Worm (Caenorhabditis elegans) whole organism, L4 larva: Measurements from ENCODE around the gene his-7.
A peak's percentile ranks its signal among the peaks of the same experiment; 100 is the strongest.
"Not testable (repeated sequence)": the region's sequence is repeated elsewhere in the genome, so short reads cannot be mapped to it uniquely, and the experiment has no call there.

Experiments
- D1046.2 ChIP-seq: fragments of 200-800 bp; sonication (Bioruptor generic); IDR thresholded peaks from 2 replicates; pipeline ENCODE4 v1.3.6; 2022; ENCODE audit warnings: missing genetic modification characterization, missing compliant biosample characterization
- F10B5.3 ChIP-seq: sonication (generic microtip); optimal IDR thresholded peaks from 2 replicates; lab custom pipeline; 2016; ENCODE audit warnings: mild to moderate bottlenecking, missing genetic modification characterization, missing compliant biosample characterization
- F37D6.2 ChIP-seq: sonication (generic microtip); optimal IDR thresholded peaks from 2 replicates; lab custom pipeline; 2016; ENCODE audit warnings: mild to moderate bottlenecking, missing genetic modification characterization, missing compliant biosample characterization
- T20F7.1 ChIP-seq: fragments of 200-800 bp; sonication (Bioruptor generic); optimal IDR thresholded peaks from 2 replicates; lab custom pipeline; 2018; ENCODE audit warnings: mild to moderate bottlenecking, missing genetic modification characterization, missing compliant biosample characterization
- T26A8.4 ChIP-seq: fragments of 200-800 bp; sonication (Bioruptor generic); IDR thresholded peaks from 2 replicates; pipeline ENCODE4 v1.3.6; 2022; ENCODE audit warnings: missing genetic modification characterization, missing compliant biosample characterization
- aha-1 ChIP-seq: fragments of 150-350 bp; peaks from one replicate; lab custom pipeline; 2014; ENCODE audit warnings: missing biosample characterization, missing genetic modification characterization
- ama-1 ChIP-seq: fragments of 150-350 bp; optimal IDR thresholded peaks from 2 replicates; lab custom pipeline; 2014; ENCODE audit warnings: inconsistent platforms, mixed read lengths
- attf-4 ChIP-seq: sonication (generic microtip); optimal IDR thresholded peaks from 3 replicates; lab custom pipeline; 2017; ENCODE audit warnings: missing biosample characterization, missing genetic modification characterization
- ceh-20 ChIP-seq: fragments of 200-800 bp; sonication (Bioruptor generic); IDR thresholded peaks from 2 replicates; pipeline ENCODE4 v1.3.6; 2022; ENCODE audit warnings: missing genetic modification reagents, missing genetic modification characterization, missing compliant biosample characterization
- ceh-28 ChIP-seq: fragments of 150-350 bp; optimal IDR thresholded peaks from 2 replicates; lab custom pipeline; 2014; ENCODE audit warnings: missing biosample characterization, missing genetic modification reagents, missing genetic modification characterization
- ceh-32 ChIP-seq: sonication (generic microtip); optimal IDR thresholded peaks from 2 replicates; lab custom pipeline; 2016; ENCODE audit warnings: mild to moderate bottlenecking, missing genetic modification characterization, missing compliant biosample characterization; ENCODE audit not compliant: poor library complexity
- cey-2 ChIP-seq: sonication (generic microtip); optimal IDR thresholded peaks from 3 replicates; lab custom pipeline; 2017; ENCODE audit warnings: missing genetic modification characterization, mild to moderate bottlenecking, missing compliant biosample characterization, antibody characterized with exemption, borderline replicate concordance; ENCODE audit not compliant: insufficient read depth
- ctbp-1 ChIP-seq: fragments of 200-800 bp; sonication (Bioruptor generic); IDR thresholded peaks from 2 replicates; pipeline ENCODE4 v1.3.6; 2022; ENCODE audit warnings: missing genetic modification reagents, missing genetic modification characterization, missing compliant biosample characterization
- daf-16 ChIP-seq, 3 experiments: sonication (generic microtip); optimal IDR thresholded peaks; 2 replicates each; lab custom pipeline; 2016 to 2017; ENCODE audit warnings: missing genetic modification characterization in 3 of 3, missing genetic modification reagents in 3 of 3, mild to moderate bottlenecking in 2 of 3, missing compliant biosample characterization in 2 of 3, missing biosample characterization in 1 of 3, moderate library complexity in 1 of 3
- dmd-6 ChIP-seq: fragments of 200-800 bp; sonication (Bioruptor generic); IDR thresholded peaks from 2 replicates; pipeline ENCODE4 v1.3.6; 2022; ENCODE audit warnings: missing genetic modification reagents, missing genetic modification characterization, missing compliant biosample characterization
- dmd-9 ChIP-seq: fragments of 200-800 bp; sonication (Bioruptor generic); IDR thresholded peaks from 2 replicates; pipeline ENCODE4 v1.3.6; 2022; ENCODE audit warnings: missing genetic modification reagents, missing genetic modification characterization, missing compliant biosample characterization
- dpl-1 ChIP-seq: fragments of 150-350 bp; optimal IDR thresholded peaks from 2 replicates; lab custom pipeline; 2014; ENCODE audit warnings: missing biosample characterization, missing genetic modification reagents, missing genetic modification characterization
- duxl-1 ChIP-seq: sonication (generic microtip); optimal IDR thresholded peaks from 2 replicates; lab custom pipeline; 2016; ENCODE audit warnings: mild to moderate bottlenecking, missing genetic modification characterization, moderate library complexity, missing compliant biosample characterization; ENCODE audit not compliant: poor library complexity
- egl-43 ChIP-seq: fragments of 200-800 bp; sonication (Bioruptor generic); IDR thresholded peaks from 2 replicates; pipeline ENCODE4 v1.3.6; 2022; ENCODE audit warnings: missing genetic modification reagents, missing genetic modification characterization, missing compliant biosample characterization
- hlh-11 ChIP-seq: fragments of 200-800 bp; sonication (Bioruptor generic); optimal IDR thresholded peaks from 2 replicates; lab custom pipeline; 2018; ENCODE audit warnings: mild to moderate bottlenecking, missing genetic modification characterization, missing compliant biosample characterization
- hmg-1.1 ChIP-seq: fragments of 200-800 bp; sonication (Bioruptor generic); IDR thresholded peaks from 2 replicates; pipeline ENCODE4 v1.3.6; 2022; ENCODE audit warnings: missing genetic modification reagents, missing genetic modification characterization, missing compliant biosample characterization
- lin-1 ChIP-seq: fragments of 200-800 bp; sonication (Bioruptor generic); IDR thresholded peaks from 2 replicates; pipeline ENCODE4 v1.3.6; 2022; ENCODE audit warnings: missing genetic modification reagents, missing genetic modification characterization, missing compliant biosample characterization
- lin-29 ChIP-seq: fragments of 200-800 bp; sonication (Bioruptor generic); IDR thresholded peaks from 2 replicates; pipeline ENCODE4 v1.3.6; 2022; ENCODE audit warnings: missing genetic modification reagents, missing genetic modification characterization, missing compliant biosample characterization
- lin-39 ChIP-seq: fragments of 150-350 bp; optimal IDR thresholded peaks from 2 replicates; lab custom pipeline; 2014; ENCODE audit warnings: missing biosample characterization, missing genetic modification reagents, missing genetic modification characterization
- mes-2 ChIP-seq: sonication (generic microtip); optimal IDR thresholded peaks from 2 replicates; lab custom pipeline; 2016; ENCODE audit warnings: missing genotype, mild to moderate bottlenecking, missing genetic modification characterization, missing compliant biosample characterization; ENCODE audit not compliant: poor library complexity, severe bottlenecking
- mxl-3 ChIP-seq: fragments of 200-800 bp; sonication (Bioruptor generic); optimal IDR thresholded peaks from 2 replicates; lab custom pipeline; 2018; ENCODE audit warnings: mild to moderate bottlenecking, missing genetic modification characterization, missing compliant biosample characterization
- nhr-10 ChIP-seq: fragments of 150-350 bp; optimal IDR thresholded peaks from 2 replicates; lab custom pipeline; 2014; ENCODE audit warnings: missing biosample characterization, missing genetic modification characterization
- nhr-102 ChIP-seq: sonication (generic microtip); optimal IDR thresholded peaks from 2 replicates; lab custom pipeline; 2016; ENCODE audit warnings: mild to moderate bottlenecking, missing genetic modification characterization, moderate library complexity, missing compliant biosample characterization
- nhr-111 ChIP-seq: fragments of 200-800 bp; sonication (Bioruptor generic); optimal IDR thresholded peaks from 2 replicates; lab custom pipeline; 2018; ENCODE audit warnings: mild to moderate bottlenecking, missing genetic modification characterization, missing compliant biosample characterization
- nhr-28 ChIP-seq: fragments of 150-350 bp; optimal IDR thresholded peaks from 2 replicates; lab custom pipeline; 2014; ENCODE audit warnings: missing biosample characterization, missing genetic modification characterization
- nhr-42 ChIP-seq: fragments of 200-800 bp; sonication (Bioruptor generic); IDR thresholded peaks from 2 replicates; pipeline ENCODE4 v1.3.6; 2022; ENCODE audit warnings: missing genetic modification characterization, missing compliant biosample characterization
- nhr-6 ChIP-seq: fragments of 150-350 bp; optimal IDR thresholded peaks from 2 replicates; lab custom pipeline; 2014; ENCODE audit warnings: missing biosample characterization, missing genetic modification characterization
- pha-4 ChIP-seq, 2 experiments: fragments of 150-350 bp in 1 of 2; fragments of 200-800 bp in 1 of 2; sonication (Bioruptor generic) in 1 of 2; IDR thresholded peaks in 1 of 2; optimal IDR thresholded peaks in 1 of 2; 2 replicates each; pipeline versions ENCODE4 v1.3.6 to Lab custom; 2014 to 2022; ENCODE audit warnings: missing genetic modification characterization in 2 of 2, missing genetic modification reagents in 2 of 2, missing biosample characterization in 1 of 2, missing compliant biosample characterization in 1 of 2
- php-3 ChIP-seq: fragments of 200-800 bp; sonication (Bioruptor generic); IDR thresholded peaks from 2 replicates; pipeline ENCODE4 v1.3.6; 2022; ENCODE audit warnings: missing genetic modification reagents, missing genetic modification characterization, missing compliant biosample characterization
- pqm-1 ChIP-seq: sonication (generic microtip); optimal IDR thresholded peaks from 2 replicates; lab custom pipeline; 2017; ENCODE audit warnings: missing biosample characterization, missing genetic modification characterization
- set-16 ChIP-seq: fragments of 200-800 bp; sonication (Bioruptor generic); IDR thresholded peaks from 2 replicates; pipeline ENCODE4 v1.3.6; 2022; ENCODE audit warnings: missing genetic modification reagents, missing genetic modification characterization, missing compliant biosample characterization
- tra-1 ChIP-seq: fragments of 200-800 bp; sonication (Bioruptor generic); IDR thresholded peaks from 2 replicates; pipeline ENCODE4 v1.3.6; 2022; ENCODE audit warnings: missing genetic modification reagents, missing genetic modification characterization, missing compliant biosample characterization
- unc-130 ChIP-seq: sonication (generic microtip); optimal IDR thresholded peaks from 2 replicates; lab custom pipeline; 2016; ENCODE audit warnings: missing genetic modification reagents, missing genetic modification characterization, missing compliant biosample characterization
- vab-7 ChIP-seq: fragments of 200-800 bp; sonication (Bioruptor generic); IDR thresholded peaks from 2 replicates; pipeline ENCODE4 v1.3.6; 2022; ENCODE audit warnings: missing genetic modification reagents, missing genetic modification characterization, missing compliant biosample characterization
- zfp-2 ChIP-seq: sonication (generic microtip); optimal IDR thresholded peaks from 2 replicates; lab custom pipeline; 2016; ENCODE audit warnings: mild to moderate bottlenecking, missing genetic modification characterization, missing compliant biosample characterization
- ztf-11 ChIP-seq: fragments of 150-350 bp; optimal IDR thresholded peaks from 2 replicates; lab custom pipeline; 2014; ENCODE audit warnings: missing biosample characterization, missing genetic modification characterization
- ztf-7 ChIP-seq: fragments of 150-350 bp; optimal IDR thresholded peaks from 2 replicates; lab custom pipeline; 2014; ENCODE audit warnings: missing biosample characterization, missing genetic modification characterization

Gene his-7

DNA sequence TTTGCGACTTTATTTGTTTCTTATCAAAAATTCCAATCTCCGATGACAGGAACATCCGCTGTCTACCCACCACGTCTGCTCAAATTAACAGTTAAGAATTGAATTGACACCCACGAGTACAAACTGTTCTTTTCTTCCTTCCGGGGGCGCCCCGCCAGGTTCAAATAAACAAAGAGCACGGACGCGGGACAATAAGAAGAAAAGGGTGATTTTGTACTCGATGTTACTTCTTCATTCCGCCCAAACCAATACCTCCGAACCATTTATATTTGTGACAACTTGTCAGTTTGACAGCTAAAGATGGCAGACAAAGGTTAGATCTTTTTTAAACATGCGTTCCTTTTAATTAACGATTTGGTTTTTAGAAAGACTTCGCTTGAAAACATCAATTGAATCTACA is 7.4 kb upstream of the his-7 start, which contains the start of gene otpl-6:
Gene otpl-6, plus strand, starts transcription at position 301 of the 400 bp plus-strand sequence.
- TF ChIP-seq ceh-28 (tag; lab: Kevin White, UChicago) (no peak), vab-7 (GFP tag; lab: Robert Waterston, UW) (no peak), dmd-6 (0 out of 2 replicates have a peak, but pooled peaks have one; percentile 12)

ce11 chrV:8529219-8529618 is 4.0 kb upstream of the his-7 start, which contains the start of gene otpl-5:
otpl-5 (plus strand) TSS chrV:8529519.
- no peak for TF ChIP-seq nhr-6 (tag; lab: Kevin White, UChicago)
- TF ChIP-seq ctbp-1 (GFP tag; lab: Robert Waterston, UW): no peak
- no peak for TF ChIP-seq nhr-28
- TF ChIP-seq daf-16 (GFP tag; optimal IDR thresholded peaks at IDR 0.05; lab: Kevin White, UChicago): no peak
- no peak for TF ChIP-seq daf-16 (tag; optimal IDR thresholded peaks at IDR 0.05; lab: Kevin White, UChicago)
- TF ChIP-seq zfp-2 (tag; lab: Kevin White, UChicago): no peak
- no peak for TF ChIP-seq mxl-3 (GFP tag; lab: Kevin White, UChicago)
- TF ChIP-seq lin-29: no peak
- TF ChIP-seq unc-130 (GFP tag; lab: Kevin White, UChicago): no peak
- no peak for TF ChIP-seq ztf-7
- TF ChIP-seq attf-4 (tag; lab: Kevin White, UChicago): no peak
- TF ChIP-seq tra-1 (GFP tag; lab: Robert Waterston, UW): no peak
- no peak for TF ChIP-seq ceh-20 (GFP tag; lab: Robert Waterston, UW)
- no peak for TF ChIP-seq ztf-11 (tag; lab: Kevin White, UChicago)
- TF ChIP-seq pqm-1 (tag; lab: Kevin White, UChicago): no peak
- no peak for TF ChIP-seq F37D6.2 (tag; lab: Kevin White, UChicago)
- no peak for TF ChIP-seq ceh-32
- TF ChIP-seq D1046.2 (GFP tag; lab: Robert Waterston, UW): no peak
- no peak for TF ChIP-seq dpl-1
- no peak for TF ChIP-seq lin-1 (GFP tag; lab: Robert Waterston, UW)

DNA sequence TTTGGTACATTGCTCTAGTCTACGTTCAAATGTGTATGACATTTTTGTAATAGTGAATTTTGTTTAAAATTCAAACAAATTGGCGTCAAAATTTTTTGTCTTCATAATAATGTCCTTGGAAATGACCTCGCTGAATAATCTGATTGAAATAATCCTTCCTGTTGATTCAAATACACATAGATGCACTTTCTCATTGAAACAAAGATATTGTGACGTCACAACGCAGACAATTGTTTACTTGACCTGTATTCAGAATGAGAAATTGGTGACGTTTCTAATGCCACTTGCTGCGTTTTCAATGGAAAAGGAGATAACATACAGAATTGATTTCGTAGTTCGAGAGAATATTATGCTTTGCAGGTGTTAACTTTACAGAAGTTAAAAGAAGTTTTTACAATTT is 737 bp downstream of the his-7 start:
- TF ChIP-seq lin-39 (tag; lab: Kevin White, UChicago): no peak
- no peak for TF ChIP-seq ctbp-1 (GFP tag; lab: Robert Waterston, UW)
- TF ChIP-seq ama-1 (lab: Kevin White, UChicago): no peak
- TF ChIP-seq egl-43: no peak
- TF ChIP-seq T26A8.4 (GFP tag; lab: Robert Waterston, UW): no peak
- no peak for TF ChIP-seq tra-1 (GFP tag; lab: Robert Waterston, UW)
- no peak for TF ChIP-seq pha-4 (GFP tag; IDR thresholded peaks at IDR 0.05; lab: Robert Waterston, UW)
- no peak for TF ChIP-seq pha-4 (tag; optimal IDR thresholded peaks at IDR 0.05; lab: Kevin White, UChicago)
- TF ChIP-seq T20F7.1 (GFP tag; lab: Kevin White, UChicago): no peak
- TF ChIP-seq nhr-10: no peak
- no peak for TF ChIP-seq cey-2 (tag; lab: Kevin White, UChicago)
- no peak for TF ChIP-seq nhr-111

DNA sequence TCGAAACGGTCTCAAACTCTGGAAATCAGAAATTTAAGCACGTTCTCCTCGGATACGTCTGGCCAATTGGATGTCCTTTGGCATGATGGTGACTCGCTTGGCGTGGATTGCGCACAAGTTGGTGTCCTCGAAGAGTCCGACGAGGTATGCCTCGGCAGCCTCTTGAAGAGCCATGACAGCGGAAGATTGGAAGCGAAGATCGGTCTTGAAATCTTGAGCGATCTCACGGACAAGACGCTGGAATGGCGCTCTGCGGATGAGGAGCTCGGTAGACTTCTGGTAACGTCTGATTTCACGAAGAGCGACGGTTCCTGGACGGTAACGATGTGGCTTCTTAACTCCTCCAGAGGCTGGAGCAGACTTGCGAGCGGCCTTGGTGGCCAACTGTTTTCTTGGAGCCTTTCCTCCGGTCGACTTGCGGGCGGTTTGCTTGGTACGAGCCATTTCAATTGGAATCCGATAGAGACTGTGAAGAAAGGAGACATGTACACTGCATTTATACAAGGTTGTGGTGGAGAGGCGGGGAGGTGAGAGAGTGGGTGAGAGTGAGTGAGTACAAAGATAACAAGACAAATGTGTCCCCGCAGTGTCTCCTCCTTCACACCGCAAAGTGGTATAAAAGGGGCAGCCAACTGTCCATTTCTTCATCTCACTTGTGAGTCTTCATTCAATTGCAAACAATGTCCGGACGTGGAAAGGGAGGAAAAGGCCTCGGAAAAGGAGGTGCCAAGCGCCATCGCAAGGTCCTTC is 1.5 kb downstream of the his-7 start, which contains the start of the genes his-6 and his-5:
Gene his-6, minus strand, starts transcription at position 444 of the 750 bp plus-strand sequence.
Gene his-5, plus strand, starts transcription at position 681 of the 750 bp plus-strand sequence.
- TF ChIP-seq nhr-42 (GFP tag; lab: Robert Waterston, UW): peak; percentile 80
- TF ChIP-seq hlh-11 (tag; lab: Kevin White, UChicago): peak; percentile 64
- peak; percentile 66 for TF ChIP-seq dmd-6
- TF ChIP-seq T26A8.4 (GFP tag; lab: Robert Waterston, UW): peak; percentile 80
- peak; percentile 5 for TF ChIP-seq mxl-3 (GFP tag; lab: Kevin White, UChicago)
- peak; percentile 61 for TF ChIP-seq nhr-102 (tag; lab: Kevin White, UChicago)
- peak; percentile 16 for TF ChIP-seq duxl-1
- 0 out of 2 replicates have a peak, but pooled peaks have one; percentile 12 for TF ChIP-seq lin-29
- peak; percentile 60 for TF ChIP-seq F10B5.3 (tag; lab: Kevin White, UChicago)
- TF ChIP-seq mes-2 (tag; lab: Kevin White, UChicago): peak; percentile 48
- TF ChIP-seq dmd-9 (GFP tag; lab: Robert Waterston, UW): 0 out of 2 replicates have a peak, but pooled peaks have one; percentile 27
- peak; percentile 56; the same call in 1 of the 2 replicates for TF ChIP-seq egl-43
- TF ChIP-seq tra-1 (GFP tag; lab: Robert Waterston, UW): peak; percentile 14; the same call in 1 of the 2 replicates
- TF ChIP-seq hmg-1.1 (GFP tag; lab: Robert Waterston, UW): peak; percentile 30; the same call in 1 of the 2 replicates
- peak; percentile 89 for TF ChIP-seq pha-4 (GFP tag; IDR thresholded peaks at IDR 0.05; lab: Robert Waterston, UW)
- TF ChIP-seq pha-4 (tag; optimal IDR thresholded peaks at IDR 0.05; lab: Kevin White, UChicago): not testable (repeated sequence)
- TF ChIP-seq lin-1 (GFP tag; lab: Robert Waterston, UW): 0 out of 2 replicates have a peak, but pooled peaks have one; percentile 16
- TF ChIP-seq aha-1: peak; percentile 4
- TF ChIP-seq set-16 (GFP tag; lab: Robert Waterston, UW): peak; percentile 70
- peak; percentile 74; the same call in 1 of the 2 replicates for TF ChIP-seq php-3
